Worm (Caenorhabditis elegans) whole organism, young adult: ENCODE data around the gene nspg-12.

ENCODE experiments used
- B0019.2 ChIP-seq: fragments of 200-800 bp; sonication (Bioruptor generic); conservative IDR thresholded peaks from 2 replicates; pipeline ENCODE4 v1.3.6; 2022; ENCODE audit warnings: missing genetic modification reagents, missing genetic modification characterization, missing compliant biosample characterization
- B0261.1 ChIP-seq: sonication (generic microtip); optimal IDR thresholded peaks from 2 replicates; lab custom pipeline; 2016; ENCODE audit warnings: mild to moderate bottlenecking, missing genetic modification characterization, moderate library complexity, missing compliant biosample characterization
- F10E7.11 ChIP-seq: sonication (generic microtip); optimal IDR thresholded peaks from 2 replicates; lab custom pipeline; 2017; ENCODE audit warnings: mild to moderate bottlenecking, missing genetic modification characterization, moderate library complexity, missing compliant biosample characterization
- F23B12.7 ChIP-seq: sonication (generic microtip); optimal IDR thresholded peaks from 2 replicates; lab custom pipeline; 2017; ENCODE audit warnings: missing genetic modification characterization, mild to moderate bottlenecking, missing compliant biosample characterization, antibody characterized with exemption, moderate library complexity; ENCODE audit not compliant: insufficient read depth
- F37B4.10 ChIP-seq: fragments of 200-800 bp; sonication (Bioruptor generic); IDR thresholded peaks from 2 replicates; pipeline ENCODE4 v1.3.6; 2022; ENCODE audit warnings: missing genetic modification characterization, missing compliant biosample characterization
- F39B2.1 ChIP-seq: fragments of 200-800 bp; sonication (Bioruptor generic); IDR thresholded peaks from 2 replicates; pipeline ENCODE4 v1.3.6; 2022; ENCODE audit warnings: missing genetic modification reagents, missing genetic modification characterization, missing compliant biosample characterization
- F49E8.2 ChIP-seq: sonication (generic microtip); optimal IDR thresholded peaks from 3 replicates; lab custom pipeline; 2017; ENCODE audit warnings: missing genetic modification characterization, mild to moderate bottlenecking, missing compliant biosample characterization, antibody characterized with exemption, moderate library complexity; ENCODE audit not compliant: insufficient read depth
- K12H6.12 ChIP-seq: fragments of 200-800 bp; sonication (Bioruptor generic); optimal IDR thresholded peaks from 2 replicates; lab custom pipeline; 2018; ENCODE audit warnings: mild to moderate bottlenecking, missing genetic modification characterization, missing compliant biosample characterization
- Y56A3A.18 ChIP-seq: fragments of 200-800 bp; sonication (Bioruptor generic); IDR thresholded peaks from 2 replicates; pipeline ENCODE4 v1.3.6; 2022; ENCODE audit warnings: missing genetic modification reagents, missing genetic modification characterization, missing compliant biosample characterization
- ama-1 ChIP-seq, 3 experiments: fragments of 150-350 bp in 1 of 3; sonication (generic microtip) in 2 of 3; optimal IDR thresholded peaks; 2 replicates each; lab custom pipeline; 2014 to 2018; ENCODE audit warnings: missing biosample characterization in 2 of 3, missing genetic modification characterization in 2 of 3, missing genetic modification reagents in 2 of 3
- attf-5 ChIP-seq: fragments of 200-800 bp; sonication (Bioruptor generic); optimal IDR thresholded peaks from 2 replicates; lab custom pipeline; 2018; ENCODE audit warnings: mild to moderate bottlenecking, missing genetic modification characterization, missing compliant biosample characterization
- attf-6 ChIP-seq: fragments of 200-800 bp; sonication (Bioruptor generic); IDR thresholded peaks from 2 replicates; pipeline ENCODE4 v1.3.6; 2022; ENCODE audit warnings: missing genetic modification reagents, missing genetic modification characterization, missing compliant biosample characterization
- ccch-3 ChIP-seq: fragments of 200-800 bp; sonication (Bioruptor generic); optimal IDR thresholded peaks from 2 replicates; lab custom pipeline; 2018; ENCODE audit warnings: mild to moderate bottlenecking, missing genetic modification characterization, missing compliant biosample characterization
- ceh-27 ChIP-seq: fragments of 200-800 bp; sonication (Bioruptor generic); optimal IDR thresholded peaks from 2 replicates; lab custom pipeline; 2018; ENCODE audit warnings: mild to moderate bottlenecking, missing genetic modification characterization, moderate library complexity, missing compliant biosample characterization
- ceh-79 ChIP-seq: sonication (generic microtip); optimal IDR thresholded peaks from 2 replicates; lab custom pipeline; 2017; ENCODE audit warnings: mild to moderate bottlenecking, missing genetic modification characterization, missing compliant biosample characterization
- chd-7 ChIP-seq: sonication (generic microtip); optimal IDR thresholded peaks from 2 replicates; lab custom pipeline; 2016; ENCODE audit warnings: mild to moderate bottlenecking, missing genetic modification characterization, moderate library complexity, missing compliant biosample characterization
- dox-1 ChIP-seq: fragments of 200-800 bp; sonication (Bioruptor generic); IDR thresholded peaks from 2 replicates; pipeline ENCODE4 v1.3.6; 2022; ENCODE audit warnings: missing genetic modification reagents, missing genetic modification characterization, missing compliant biosample characterization
- dpff-1 ChIP-seq: sonication (generic microtip); optimal IDR thresholded peaks from 2 replicates; lab custom pipeline; 2017; ENCODE audit warnings: mild to moderate bottlenecking, missing genetic modification characterization, missing compliant biosample characterization
- ekl-4 ChIP-seq: fragments of 200-800 bp; sonication (Bioruptor generic); IDR thresholded peaks from 2 replicates; pipeline ENCODE4 v1.3.6; 2022; ENCODE audit warnings: missing genetic modification reagents, missing genetic modification characterization, missing compliant biosample characterization
- fkh-3 ChIP-seq: sonication (generic microtip); optimal IDR thresholded peaks from 2 replicates; lab custom pipeline; 2016; ENCODE audit warnings: mild to moderate bottlenecking, missing genetic modification characterization, missing compliant biosample characterization
- gei-17 ChIP-seq: fragments of 200-800 bp; sonication (Bioruptor generic); optimal IDR thresholded peaks from 2 replicates; lab custom pipeline; 2018; ENCODE audit warnings: mild to moderate bottlenecking, missing genetic modification characterization, missing compliant biosample characterization
- hmg-1.2 ChIP-seq: fragments of 200-800 bp; sonication (Bioruptor generic); IDR thresholded peaks from 2 replicates; pipeline ENCODE4 v1.3.6; 2022; ENCODE audit warnings: missing genetic modification reagents, missing genetic modification characterization, missing compliant biosample characterization
- hrde-1 ChIP-seq: sonication (generic microtip); optimal IDR thresholded peaks from 2 replicates; lab custom pipeline; 2016; ENCODE audit warnings: missing genetic modification characterization, mild to moderate bottlenecking, missing compliant biosample characterization, moderate library complexity, missing genotype, missing genetic modification reagents, borderline replicate concordance
- lag-1 ChIP-seq: fragments of 200-800 bp; sonication (Bioruptor generic); IDR thresholded peaks from 2 replicates; pipeline ENCODE4 v1.3.6; 2022; ENCODE audit warnings: missing genetic modification reagents, missing genetic modification characterization, missing compliant biosample characterization
- lin-40 ChIP-seq: sonication (generic microtip); optimal IDR thresholded peaks from 2 replicates; lab custom pipeline; 2016; ENCODE audit warnings: missing genetic modification characterization, mild to moderate bottlenecking, missing compliant biosample characterization, missing genotype, missing genetic modification reagents
- lsy-27 ChIP-seq: sonication (generic microtip); optimal IDR thresholded peaks from 2 replicates; lab custom pipeline; 2017; ENCODE audit warnings: missing genetic modification characterization, mild to moderate bottlenecking, missing compliant biosample characterization, antibody characterized with exemption, missing genotype, borderline replicate concordance; ENCODE audit not compliant: insufficient read depth
- madf-6 ChIP-seq: fragments of 200-800 bp; sonication (Bioruptor generic); IDR thresholded peaks from 2 replicates; pipeline ENCODE4 v1.3.6; 2022; ENCODE audit warnings: missing genetic modification reagents, missing genetic modification characterization, missing compliant biosample characterization
- mxl-1 ChIP-seq: sonication (generic microtip); optimal IDR thresholded peaks from 2 replicates; lab custom pipeline; 2016; ENCODE audit warnings: missing genetic modification characterization, missing compliant biosample characterization
- nfya-2 ChIP-seq: fragments of 200-800 bp; sonication (Bioruptor generic); IDR thresholded peaks from 2 replicates; pipeline ENCODE4 v1.3.6; 2022; ENCODE audit warnings: missing genetic modification reagents, missing genetic modification characterization, missing compliant biosample characterization
- nfyb-1 ChIP-seq: fragments of 200-800 bp; sonication (Bioruptor generic); IDR thresholded peaks from 2 replicates; pipeline ENCODE4 v1.3.6; 2022; ENCODE audit warnings: missing genetic modification reagents, missing genetic modification characterization, missing compliant biosample characterization
- nhr-179 ChIP-seq: sonication (generic microtip); optimal IDR thresholded peaks from 2 replicates; lab custom pipeline; 2016; ENCODE audit warnings: mild to moderate bottlenecking, missing genetic modification characterization, missing compliant biosample characterization
- nhr-90 ChIP-seq: sonication (generic microtip); optimal IDR thresholded peaks from 2 replicates; lab custom pipeline; 2016; ENCODE audit warnings: missing genotype, mild to moderate bottlenecking, missing genetic modification characterization, missing compliant biosample characterization
- sea-2 ChIP-seq: fragments of 200-800 bp; sonication (Bioruptor generic); IDR thresholded peaks from 2 replicates; pipeline ENCODE4 v1.3.6; 2022; ENCODE audit warnings: missing genetic modification characterization, missing compliant biosample characterization
- tlf-1 ChIP-seq: fragments of 200-800 bp; sonication (Bioruptor generic); optimal IDR thresholded peaks from 2 replicates; lab custom pipeline; 2018; ENCODE audit warnings: mild to moderate bottlenecking, missing genetic modification characterization, missing compliant biosample characterization
- xnd-1 ChIP-seq: sonication (generic microtip); optimal IDR thresholded peaks from 2 replicates; lab custom pipeline; 2016; ENCODE audit warnings: missing genotype, missing genetic modification reagents, missing genetic modification characterization, missing compliant biosample characterization
- ztf-18 ChIP-seq: sonication (generic microtip); optimal IDR thresholded peaks from 2 replicates; lab custom pipeline; 2016; ENCODE audit warnings: missing genotype, mild to moderate bottlenecking, missing genetic modification characterization, missing compliant biosample characterization
- ztf-22 ChIP-seq: fragments of 200-800 bp; sonication (Bioruptor generic); optimal IDR thresholded peaks from 2 replicates; lab custom pipeline; 2018; ENCODE audit warnings: mild to moderate bottlenecking, missing genetic modification characterization, moderate library complexity, missing compliant biosample characterization
- ztf-25 ChIP-seq: fragments of 200-800 bp; sonication (Bioruptor generic); IDR thresholded peaks from 2 replicates; pipeline ENCODE4 v1.3.6; 2022; ENCODE audit warnings: missing genetic modification reagents, missing genetic modification characterization, missing compliant biosample characterization
- ztf-28 ChIP-seq: fragments of 200-800 bp; sonication (Bioruptor generic); IDR thresholded peaks from 2 replicates; pipeline ENCODE4 v1.3.6; 2022; ENCODE audit warnings: missing genetic modification reagents, missing genetic modification characterization, missing compliant biosample characterization

The nspg-12 gene

DNA sequence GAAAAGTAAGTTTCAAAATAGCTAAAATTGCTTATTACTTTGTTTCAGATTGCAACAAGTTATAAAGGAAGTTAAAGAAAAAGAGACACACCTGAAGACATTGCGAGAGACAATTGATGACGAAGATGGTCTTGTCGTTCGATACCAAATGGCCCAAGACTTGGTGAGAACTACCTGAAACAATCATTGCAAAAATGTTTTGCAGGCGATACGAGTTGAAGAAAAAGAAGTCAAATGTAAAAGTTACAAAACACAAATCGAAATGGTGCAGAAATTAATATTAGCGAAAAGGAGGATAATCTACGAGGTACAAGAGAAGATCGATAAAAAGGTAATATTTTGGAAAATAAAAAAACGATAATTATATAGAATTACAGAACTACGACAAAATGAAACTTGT lies 22.6 kb downstream of the nspg-12 start, which contains the start of gene rga-8 (continued):
- TF ChIP-seq nhr-179 (tag; lab: Kevin White, UChicago) = no peak
- TF ChIP-seq F10E7.11 (tag; lab: Kevin White, UChicago) = no peak
- no peak for TF ChIP-seq hmg-1.2
- TF ChIP-seq, all 124 proteins: peak for 0

DNA sequence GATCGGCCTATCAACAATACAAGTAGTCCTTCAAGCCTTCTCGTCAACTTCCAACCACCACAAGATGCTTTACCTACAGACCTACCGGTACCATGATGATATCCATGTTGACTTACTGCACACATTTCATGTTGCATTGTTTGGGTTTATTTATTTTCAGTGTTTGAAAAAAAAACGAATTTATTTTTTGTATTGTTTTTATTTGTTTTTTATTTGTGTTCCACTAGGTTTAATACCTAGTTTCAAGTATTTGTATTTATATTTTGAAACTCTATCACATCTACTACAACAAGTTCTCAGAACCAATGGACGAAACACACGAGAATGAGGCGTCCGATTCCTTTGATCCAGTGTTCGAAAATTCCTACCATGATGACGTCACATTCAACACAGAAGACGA lies 26.4 kb downstream of the nspg-12 start, which contains the start of gene vps-41:
Gene vps-41 (plus strand): TSS at position 301 of the 400 bp plus-strand sequence.
- TF ChIP-seq hmg-1.2 (no peak), ccch-3 (no peak), F37B4.10 (GFP tag; lab: Robert Waterston, UW) (no peak)

DNA sequence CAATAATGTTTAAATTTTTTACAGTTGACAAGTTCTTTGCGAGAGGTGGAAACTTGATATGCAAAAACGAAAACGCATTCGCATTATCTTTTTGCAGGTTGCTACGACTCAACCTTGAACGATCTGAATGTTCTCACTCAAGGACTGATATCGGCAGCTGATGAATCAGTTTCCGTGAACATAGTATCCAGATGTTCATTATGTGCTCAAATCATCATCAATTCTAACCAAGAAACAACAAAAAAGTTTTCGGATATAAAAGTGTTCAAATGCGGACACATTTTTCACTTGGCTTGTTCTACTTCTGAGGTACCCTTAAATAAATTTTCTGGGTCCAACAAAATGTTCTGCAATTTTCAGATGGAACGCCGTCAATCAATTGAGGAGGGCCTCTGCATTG lies 32.0 kb downstream of the nspg-12 start:
- no peak for TF ChIP-seq ztf-28 (GFP tag; lab: Robert Waterston, UW)
- TF ChIP-seq chd-7 (tag; lab: Kevin White, UChicago) = no peak
- no peak for TF ChIP-seq F39B2.1 (GFP tag; lab: Robert Waterston, UW)

DNA sequence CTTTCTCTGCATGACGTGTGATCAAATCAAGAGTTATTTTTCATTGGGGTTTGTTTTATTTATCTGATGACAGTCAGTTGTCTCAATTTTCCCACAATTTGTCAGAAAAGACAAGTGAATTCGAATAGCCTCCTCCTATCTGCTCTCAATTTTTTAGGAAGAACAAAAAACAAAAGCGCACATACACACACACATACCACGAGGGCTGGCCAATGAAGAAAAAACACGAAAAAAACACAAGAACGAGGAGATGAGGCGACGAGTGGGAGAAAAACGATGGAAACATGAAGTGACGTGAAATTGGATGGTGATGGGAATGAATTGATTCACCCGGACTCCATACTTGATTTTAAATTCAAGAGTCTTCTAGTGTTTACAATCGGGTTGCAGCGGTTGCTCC lies 36.8 kb downstream of the nspg-12 start:
- TF ChIP-seq madf-6 (no peak), attf-6 (GFP tag; lab: Robert Waterston, UW) (no peak), tlf-1 (no peak), attf-5 (GFP tag; lab: Kevin White, UChicago) (no peak), hmg-1.2 (no peak), B0019.2 (no peak), mxl-1 (no peak), lag-1 (GFP tag; lab: Robert Waterston, UW) (no peak), dpff-1 (tag; lab: Kevin White, UChicago) (no peak), ceh-79 (tag; lab: Kevin White, UChicago) (no peak), ceh-27 (GFP tag; lab: Kevin White, UChicago) (no peak), fkh-3 (tag; lab: Kevin White, UChicago) (no peak)

DNA sequence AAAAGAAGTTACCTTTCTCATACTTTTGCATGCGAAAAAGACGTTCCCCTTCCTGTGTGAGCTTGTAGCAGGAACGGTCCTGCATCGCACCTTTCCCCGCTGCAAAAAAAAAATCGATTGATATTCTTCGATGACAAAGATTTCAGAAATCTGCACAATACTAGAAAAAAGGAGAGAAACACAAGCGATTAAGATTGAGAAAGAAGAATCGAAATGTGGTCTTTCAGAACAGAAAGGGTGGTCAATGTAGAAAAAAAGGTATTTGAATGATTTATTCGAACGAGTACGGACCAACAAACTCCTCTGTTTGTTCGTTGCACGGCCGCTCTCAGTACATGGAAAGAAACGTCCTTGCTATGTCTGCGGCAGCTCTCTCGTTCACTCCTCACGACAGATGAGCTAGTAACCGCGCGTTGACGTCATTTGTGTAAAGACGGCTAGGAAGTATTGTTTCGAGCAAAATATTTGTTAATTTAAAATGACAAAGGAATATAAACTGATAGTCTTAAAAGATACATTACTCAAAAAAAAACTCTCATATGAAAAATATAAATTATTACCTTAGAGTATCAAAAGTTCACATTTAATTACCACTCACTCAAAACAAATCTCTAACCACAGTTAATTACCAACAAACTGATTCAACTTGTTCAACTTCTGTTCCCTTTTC lies 41.0 kb downstream of the nspg-12 start, which contains the start of gene ift-81:
Gene ift-81 (plus strand): TSS at position 620 of the 670 bp plus-strand sequence.
- TF ChIP-seq F23B12.7 (tag; lab: Kevin White, UChicago) (no peak), ztf-18 (peak; percentile 82), lin-40 (tag; lab: Kevin White, UChicago) (peak; percentile 32), ekl-4 (GFP tag; lab: Robert Waterston, UW) (no peak), nfyb-1 (GFP tag; lab: Robert Waterston, UW) (no peak), nhr-90 (tag; lab: Kevin White, UChicago) (no peak), K12H6.12 (tag; lab: Kevin White, UChicago) (peak; percentile 10), hrde-1 (tag; lab: Kevin White, UChicago) (no peak), ztf-25 (no peak)

DNA sequence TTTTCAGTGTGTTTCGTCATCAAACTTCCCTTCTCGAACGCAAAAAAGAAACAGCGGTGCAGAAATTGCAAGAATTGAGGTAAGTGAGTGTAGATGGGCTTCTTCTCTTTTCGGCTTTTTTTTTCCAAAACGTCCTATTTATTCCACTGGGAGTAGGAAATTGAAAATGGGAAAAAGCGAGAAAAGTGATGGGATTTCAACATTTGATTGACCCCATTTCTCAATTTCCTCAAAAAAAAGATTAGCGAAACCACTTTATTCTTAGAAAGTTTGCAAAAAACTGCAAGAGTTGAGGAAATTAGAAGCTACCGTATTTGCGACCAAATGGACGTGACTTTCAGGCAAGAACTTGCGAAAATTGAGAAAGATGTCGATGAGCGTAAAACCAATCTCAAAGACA lies 46.4 kb downstream of the nspg-12 start, which contains the start of gene ags-3:
Gene ags-3 (minus strand): TSS at position 101 of the 400 bp plus-strand sequence.
- TF ChIP-seq F49E8.2 (tag; lab: Kevin White, UChicago) = no peak
- no peak for TF ChIP-seq dox-1 (GFP tag; lab: Robert Waterston, UW)
- no peak for TF ChIP-seq Y56A3A.18 (GFP tag; lab: Robert Waterston, UW)
- TF ChIP-seq chd-7 (tag; lab: Kevin White, UChicago) = no peak
- TF ChIP-seq hrde-1 (tag; lab: Kevin White, UChicago) = no peak
- TF ChIP-seq ztf-22 (GFP tag; lab: Kevin White, UChicago) = no peak
- TF ChIP-seq attf-6 (GFP tag; lab: Robert Waterston, UW) = no peak
- TF ChIP-seq lin-40 (tag; lab: Kevin White, UChicago) = no peak
- no peak for TF ChIP-seq gei-17 (GFP tag; lab: Kevin White, UChicago)
- no peak for TF ChIP-seq B0261.1 (tag; lab: Kevin White, UChicago)
- TF ChIP-seq ama-1 (optimal IDR thresholded peaks at IDR 0.05; lab: Kevin White, UChicago) = no peak
- TF ChIP-seq ama-1 (GFP tag; optimal IDR thresholded peaks at IDR 0.05; lab: Kevin White, UChicago) = no peak
- TF ChIP-seq lsy-27 (tag; lab: Kevin White, UChicago) = no peak
- no peak for TF ChIP-seq sea-2 (GFP tag; lab: Robert Waterston, UW)
- TF ChIP-seq xnd-1 (tag; lab: Kevin White, UChicago) = no peak
- no peak for TF ChIP-seq hmg-1.2
- no peak for TF ChIP-seq nfya-2
